Fruit fly (Drosophila melanogaster): ENCODE measurements around the gene beat-Ib.

dm6 chr2L:15908086-15908485, 54.1 kb downstream of the beat-Ib start:
- TF ChIP-seq Mnt (GFP tag; optimal IDR thresholded peaks at IDR 0.05): no peak
- TF ChIP-seq bab1 (GFP tag; optimal IDR thresholded peaks at IDR 0.05): no peak
- TF ChIP-seq CG14711 (tag; optimal IDR thresholded peaks at IDR 0.05): no peak
- TF ChIP-seq CG33017 (tag; optimal IDR thresholded peaks at IDR 0.05): no peak
- no peak for TF ChIP-seq CG7101 (tag; optimal IDR thresholded peaks at IDR 0.05)
- no peak for TF ChIP-seq CG5204 (GFP tag; optimal IDR thresholded peaks at IDR 0.05)
- TF ChIP-seq Hr96 (GFP tag; optimal IDR thresholded peaks at IDR 0.05): no peak
- TF ChIP-seq ovo (GFP tag; optimal IDR thresholded peaks at IDR 0.05): no peak
